Fruit fly (Drosophila melanogaster): ENCODE measurements around the gene CG43783.

CG43783 gene

dm6 chr3L:8985132-8985847, 31.2 kb upstream of the CG43783 start:
- TF ChIP-seq MTF-1 (GFP tag; optimal IDR thresholded peaks at IDR 0.05; ENCODE audit: borderline replicate concordance) (no peak), maf-S (GFP tag; optimal IDR thresholded peaks at IDR 0.05) (no peak), BtbVII (GFP tag; optimal IDR thresholded peaks at IDR 0.05) (no peak), CG1792 (GFP tag; optimal IDR thresholded peaks at IDR 0.05) (no peak), GATAe (GFP tag; conservative IDR thresholded peaks at IDR 0.05) (no peak), Pdp1 (GFP tag; optimal IDR thresholded peaks at IDR 0.05) (no peak), pum (GFP tag; optimal IDR thresholded peaks at IDR 0.05) (no peak), pzg (GFP tag; optimal IDR thresholded peaks at IDR 0.05) (peak; percentile 6), slp2 (GFP tag; optimal IDR thresholded peaks at IDR 0.05) (no peak), Hr3 (GFP tag; optimal IDR thresholded peaks at IDR 0.05) (no peak), CG4360 (GFP tag; IDR thresholded peaks at IDR 0.05) (no peak), Max (GFP tag; optimal IDR thresholded peaks at IDR 0.05) (no peak), ewg (GFP tag; optimal IDR thresholded peaks at IDR 0.05) (peak; percentile 8), CG42726 (GFP tag; IDR thresholded peaks at IDR 0.05; ENCODE audit: partially characterized antibody) (no peak), Sox102F (GFP tag; optimal IDR thresholded peaks at IDR 0.05) (no peak), Usf (GFP tag; optimal IDR thresholded peaks at IDR 0.05) (no peak), crp (GFP tag; optimal IDR thresholded peaks at IDR 0.05) (peak; percentile 26 to 82), CG12219 (GFP tag; optimal IDR thresholded peaks at IDR 0.05) (no peak), CG15601 (tag; optimal IDR thresholded peaks at IDR 0.05) (no peak), Dp (GFP tag; optimal IDR thresholded peaks at IDR 0.05) (peak; percentile 47), HLH54F (GFP tag; optimal IDR thresholded peaks at IDR 0.05) (no peak), E2f2 (GFP tag; IDR thresholded peaks at IDR 0.05) (peak; percentile 48), CG10959 (GFP tag; IDR thresholded peaks at IDR 0.05) (peak; percentile 84), Hr51 (GFP tag; optimal IDR thresholded peaks at IDR 0.05) (no peak), CG7839 (tag; optimal IDR thresholded peaks at IDR 0.05) (no peak), gro (GFP tag; optimal IDR thresholded peaks at IDR 0.05) (no peak), tup (GFP tag; optimal IDR thresholded peaks at IDR 0.05) (no peak), CG32767 (GFP tag; IDR thresholded peaks at IDR 0.05) (no peak), CG1832 (GFP tag; optimal IDR thresholded peaks at IDR 0.05) (peak; percentile 4), tio (GFP tag; optimal IDR thresholded peaks at IDR 0.05) (no peak), CG30403 (GFP tag; optimal IDR thresholded peaks at IDR 0.05) (no peak), CG11398 (GFP tag; optimal IDR thresholded peaks at IDR 0.05) (no peak), p53 (GFP tag; optimal IDR thresholded peaks at IDR 0.05) (no peak), stwl (tag; optimal IDR thresholded peaks at IDR 0.05) (no peak), CG10565 (GFP tag; optimal IDR thresholded peaks at IDR 0.05) (no peak), CG17361 (GFP tag; IDR thresholded peaks at IDR 0.05) (no peak), MBD-R2 (GFP tag; IDR thresholded peaks at IDR 0.05) (peak; percentile 37; the same call in 1 of the 2 replicates), CG2678 (tag; optimal IDR thresholded peaks at IDR 0.05) (no peak), seq (GFP tag; IDR thresholded peaks at IDR 0.05) (no peak), bigmax (GFP tag; optimal IDR thresholded peaks at IDR 0.05) (no peak)

- no peak for TF ChIP-seq trem (tag; optimal IDR thresholded peaks at IDR 0.05)
- no peak for TF ChIP-seq Antp (GFP tag; optimal IDR thresholded peaks at IDR 0.05)
- no peak for TF ChIP-seq CG5180 (GFP tag; optimal IDR thresholded peaks at IDR 0.05)
- TF ChIP-seq CG4820 (GFP tag; optimal IDR thresholded peaks at IDR 0.05), result no peak
- no peak for TF ChIP-seq inv (GFP tag; IDR thresholded peaks at IDR 0.05; ENCODE audit: partially characterized antibody)
- TF ChIP-seq CG14014 (GFP tag; IDR thresholded peaks at IDR 0.05), result no peak
- no peak for TF ChIP-seq CG2129 (GFP tag; IDR thresholded peaks at IDR 0.05; ENCODE audit: partially characterized antibody)
- TF ChIP-seq Nf-YB (GFP tag; optimal IDR thresholded peaks at IDR 0.05), result no peak
- no peak for TF ChIP-seq ftz-f1 (GFP tag; optimal IDR thresholded peaks at IDR 0.05)
- no peak for TF ChIP-seq Deaf1 (tag; optimal IDR thresholded peaks at IDR 0.05)
- TF ChIP-seq CG10321 (GFP tag; IDR thresholded peaks at IDR 0.05), result no peak
- no peak for TF ChIP-seq CG5245 (GFP tag; optimal IDR thresholded peaks at IDR 0.05)
- no peak for TF ChIP-seq Usf (GFP tag; optimal IDR thresholded peaks at IDR 0.05)
Observed at dm6 chr3L:8982044-8982443, 28.0 kb upstream of the CG43783 start.

All from whole organism, embryonic.